Fruit fly (Drosophila melanogaster) whole organism, larva: Measurements from ENCODE around the gene mtgo.
A peak's percentile ranks its signal among the peaks of the same experiment; 100 is the strongest.

Source experiments
- noc ChIP-seq: fragments of 200-800 bp; sonication (Bioruptor generic); optimal IDR thresholded peaks from 3 replicates; lab custom pipeline; 2019; ENCODE audit warnings: missing biosample characterization, mild to moderate bottlenecking, missing genetic modification characterization, moderate library complexity

Gene mtgo

DNA sequence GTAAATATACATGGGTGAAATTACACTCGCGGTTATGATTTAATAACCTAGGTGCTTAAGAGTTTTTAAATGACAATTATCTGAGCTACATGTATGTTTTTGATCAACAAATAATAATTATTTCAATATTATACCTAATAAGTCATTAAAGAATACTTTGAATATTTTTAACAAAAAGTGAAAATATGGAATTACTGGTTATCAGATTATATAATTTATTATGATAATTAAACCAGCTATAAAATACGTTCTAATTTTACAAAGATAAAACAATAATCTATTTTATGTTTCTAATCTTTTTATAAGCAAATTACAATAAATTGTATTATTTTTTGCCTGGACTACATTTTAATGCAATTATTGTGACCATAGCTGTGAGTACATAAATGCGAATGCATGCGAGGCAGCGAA, 7.8 kb upstream of the mtgo start:
- TF ChIP-seq noc, result no peak

DNA sequence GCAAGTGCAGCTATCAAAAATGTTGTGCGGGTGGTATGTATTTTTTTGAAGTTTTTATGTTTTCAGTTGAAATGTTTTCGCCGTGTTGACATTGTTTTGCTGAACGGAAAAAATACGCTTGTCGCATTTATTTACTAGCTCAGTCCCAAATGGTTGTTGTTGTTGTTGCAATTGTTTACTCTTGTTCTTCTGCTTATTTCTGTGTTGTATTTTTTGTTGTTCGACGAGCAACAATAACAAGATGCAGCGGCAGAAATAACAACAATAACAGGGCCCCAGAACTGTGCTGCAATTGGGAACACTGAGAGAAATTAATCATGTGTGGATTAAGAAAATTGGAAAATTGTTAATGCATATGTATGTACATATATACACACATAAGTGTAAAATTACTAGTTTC, 6.7 kb upstream of the mtgo start:
- TF ChIP-seq noc, result no peak

DNA sequence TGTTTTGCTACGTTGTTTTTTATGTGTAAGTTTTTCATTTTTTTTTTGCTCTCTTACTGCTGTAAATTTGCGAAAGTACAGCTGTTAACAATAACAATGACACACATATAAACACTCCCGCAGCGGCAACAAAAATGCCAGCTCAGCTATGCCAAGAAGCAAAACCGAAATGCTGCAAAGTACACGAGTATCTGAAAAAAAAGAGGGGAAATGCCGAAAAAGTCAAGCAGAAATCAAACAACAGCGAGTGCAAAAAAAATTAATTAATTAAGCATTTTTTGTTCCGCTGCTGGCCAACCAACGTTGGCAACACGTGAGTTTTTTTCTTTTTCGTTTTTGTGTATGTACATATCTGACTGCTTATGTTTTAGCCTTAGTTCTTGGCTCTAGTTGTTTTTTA, 5.9 kb upstream of the mtgo start:
- TF ChIP-seq noc, result no peak

DNA sequence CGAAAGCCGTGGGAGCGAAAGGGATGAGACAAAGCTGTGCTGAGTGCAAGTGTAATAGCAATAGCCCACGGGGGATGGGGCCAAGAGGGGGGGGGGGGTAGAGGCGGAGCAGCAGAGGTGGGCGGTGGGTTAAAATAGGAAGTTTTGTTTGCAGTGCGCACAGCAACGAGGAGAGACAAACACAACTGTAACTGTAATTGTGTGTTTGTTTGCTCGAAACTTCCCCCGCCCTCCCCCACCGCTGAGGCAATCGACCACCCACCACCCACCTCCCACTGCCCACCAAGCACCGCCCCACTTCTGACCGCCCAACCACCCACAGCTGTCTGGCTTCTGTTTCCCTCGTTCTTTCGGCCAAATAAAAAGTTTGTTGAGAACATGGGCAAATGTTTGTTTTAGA, 4.0 kb upstream of the mtgo start:
- TF ChIP-seq noc, result no peak

DNA sequence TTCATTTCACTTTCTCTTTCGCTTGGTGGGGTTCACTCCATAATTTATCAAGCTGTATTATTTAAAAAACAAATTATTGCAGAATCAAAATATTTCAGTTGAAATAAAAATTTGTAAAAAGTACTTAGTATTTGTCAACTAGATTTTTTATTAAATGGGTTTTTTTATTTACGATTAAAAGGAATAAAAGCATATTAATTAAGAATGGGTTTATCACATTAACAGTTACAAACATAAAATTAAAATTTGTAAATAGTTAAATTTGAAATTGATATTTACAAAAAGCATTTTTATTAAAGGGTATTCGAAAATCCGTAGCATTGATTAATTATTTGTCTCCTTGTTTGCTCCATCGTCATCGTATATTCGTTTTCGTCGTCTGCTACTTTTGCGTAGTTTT, 3.5 kb upstream of the mtgo start:
- TF ChIP-seq noc, result no peak

DNA sequence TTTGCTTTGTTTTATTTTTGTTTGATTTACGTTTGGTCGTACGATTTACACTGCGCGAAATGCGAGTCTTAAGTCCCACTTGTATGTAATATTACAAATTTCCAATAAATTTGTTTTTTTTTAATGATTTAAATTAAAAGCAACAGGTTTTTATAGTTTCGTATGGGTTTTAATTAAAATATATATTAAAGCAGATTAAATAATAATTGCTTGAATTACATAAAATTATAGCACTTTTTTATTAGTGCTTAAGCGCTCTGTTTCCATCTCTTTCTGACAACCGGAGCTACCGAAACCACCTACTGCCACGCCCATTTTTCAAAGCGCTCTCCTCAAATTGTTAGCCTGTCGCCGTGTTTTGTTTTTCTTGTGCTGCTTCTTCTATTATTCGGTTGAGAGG, 3.1 kb upstream of the mtgo start:
- TF ChIP-seq noc, result no peak

DNA sequence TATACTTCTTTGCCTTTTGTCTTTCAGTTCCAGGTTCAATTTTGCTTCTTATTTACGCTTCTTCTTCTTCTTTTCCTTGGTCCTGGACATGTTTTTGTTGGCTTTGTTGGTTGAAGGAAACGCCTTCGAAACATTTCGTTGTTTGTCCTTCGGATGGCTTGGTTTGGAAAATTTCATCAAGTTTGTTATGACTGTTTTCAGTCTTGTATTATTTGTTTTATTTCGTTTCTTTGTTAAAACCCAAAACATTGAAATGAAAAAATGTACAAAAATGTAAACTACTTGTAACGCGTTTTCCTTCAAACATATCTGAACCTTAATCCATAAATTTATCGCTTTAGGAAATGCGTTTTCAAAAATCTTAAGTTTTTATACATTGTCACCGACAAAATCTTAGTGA, 2.6 kb upstream of the mtgo start, which contains the start of gene CG31816:
Gene CG31816, plus strand, starts transcription at position 301 of the 400 bp plus-strand sequence.
- no peak for TF ChIP-seq noc

DNA sequence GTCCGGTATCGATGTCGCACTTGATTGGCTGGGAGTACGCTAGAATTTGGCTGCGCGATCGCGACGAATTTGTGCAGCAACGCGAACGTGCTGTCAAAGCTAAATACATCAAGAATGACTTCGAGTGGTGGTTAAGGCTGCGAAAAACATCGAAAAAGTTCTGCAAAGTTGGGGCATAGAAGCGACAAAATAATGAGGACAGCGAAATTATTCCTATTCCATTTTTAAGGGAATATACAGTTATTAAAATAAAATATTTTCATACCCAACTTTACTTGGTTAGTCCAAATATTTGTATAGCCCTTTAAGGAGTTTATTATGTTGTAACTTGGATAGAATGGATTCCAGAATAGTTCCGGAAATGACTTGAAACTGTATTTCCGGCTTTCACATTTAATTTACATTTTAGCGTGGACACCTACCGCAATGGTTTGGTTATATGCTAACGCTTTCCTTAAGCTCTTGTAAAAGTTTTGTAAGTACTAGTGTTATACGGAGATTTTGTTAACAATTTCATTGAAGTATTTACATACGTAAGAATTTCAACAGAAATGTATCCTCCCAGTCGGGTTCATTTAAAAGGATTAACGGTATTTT, 1.7 kb upstream of the mtgo start:
- TF ChIP-seq noc, result no peak

DNA sequence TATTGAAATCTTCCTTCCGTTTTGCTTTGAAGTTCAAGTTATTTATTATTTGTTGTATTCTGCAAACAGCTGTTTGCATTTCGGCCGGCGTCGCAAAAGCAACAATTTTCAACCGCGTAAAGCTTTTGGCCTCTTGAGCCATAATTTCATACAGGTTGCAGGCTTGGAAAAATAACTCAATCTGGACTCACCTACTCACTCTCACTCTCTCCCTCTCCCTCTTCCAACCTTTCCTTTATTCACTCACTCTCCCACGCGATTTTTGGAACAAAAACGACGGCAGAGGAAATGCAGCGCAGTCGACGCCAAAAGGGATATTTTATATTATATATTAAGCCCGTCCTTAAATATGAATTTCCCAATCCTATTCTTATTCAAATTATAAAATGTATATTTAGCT, 922 bp upstream of the mtgo start:
- no peak for TF ChIP-seq noc

DNA sequence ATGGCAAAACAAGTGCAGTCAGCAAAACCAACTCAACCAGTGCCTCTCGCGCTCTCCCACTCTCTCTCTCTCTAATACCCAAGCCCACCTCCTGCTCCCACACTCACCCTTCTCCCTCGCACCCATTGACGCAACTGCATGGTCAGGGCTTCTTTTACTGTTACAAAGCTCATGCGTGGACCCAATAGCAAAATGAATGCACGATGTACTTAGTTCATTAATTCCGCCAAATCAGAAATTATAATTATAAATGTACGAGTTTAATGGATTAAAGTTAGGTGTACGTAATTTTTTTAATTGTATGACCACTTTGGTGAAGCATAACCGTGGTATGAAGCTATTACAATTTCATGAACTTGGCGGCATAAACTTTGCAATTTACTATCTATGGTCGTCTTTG, 956 bp downstream of the mtgo start:
- TF ChIP-seq noc, result peak; percentile 30

DNA sequence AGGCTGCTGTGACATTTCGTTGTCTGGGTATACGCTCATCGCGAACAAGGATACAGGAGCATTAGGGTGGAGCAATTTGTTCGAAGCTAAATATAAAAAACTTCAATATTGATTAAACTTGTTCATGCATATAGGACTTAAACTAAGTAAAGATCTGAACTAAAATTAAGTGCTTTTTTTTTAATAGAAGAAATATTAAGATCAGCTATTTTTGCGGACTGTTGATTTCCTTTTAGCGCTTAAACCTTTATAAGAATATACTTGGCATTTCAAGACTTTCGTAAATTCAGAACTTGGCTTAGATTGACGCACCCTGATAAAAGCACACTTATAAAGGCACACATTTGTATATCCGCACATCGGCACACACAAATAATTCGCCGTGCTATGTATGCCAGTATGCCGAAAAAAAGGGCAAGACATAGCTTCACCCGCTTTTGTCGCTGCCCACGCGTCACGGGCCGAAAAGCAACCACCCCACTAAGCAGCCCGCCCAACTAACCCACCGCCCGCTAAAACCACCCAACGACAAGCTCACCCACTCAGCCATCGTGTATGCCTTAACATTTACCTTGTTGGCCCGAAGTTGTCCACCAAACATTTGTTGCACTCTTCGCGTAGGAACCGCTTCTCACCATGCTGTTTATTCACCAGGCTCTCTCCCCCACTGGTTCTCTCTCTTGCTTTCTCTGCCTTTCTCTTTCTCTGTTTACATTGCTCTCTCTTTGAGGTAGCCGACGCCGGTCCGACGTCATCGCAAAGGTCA, 3.0 kb downstream of the mtgo start:
- peak; percentile 53 for TF ChIP-seq noc

DNA sequence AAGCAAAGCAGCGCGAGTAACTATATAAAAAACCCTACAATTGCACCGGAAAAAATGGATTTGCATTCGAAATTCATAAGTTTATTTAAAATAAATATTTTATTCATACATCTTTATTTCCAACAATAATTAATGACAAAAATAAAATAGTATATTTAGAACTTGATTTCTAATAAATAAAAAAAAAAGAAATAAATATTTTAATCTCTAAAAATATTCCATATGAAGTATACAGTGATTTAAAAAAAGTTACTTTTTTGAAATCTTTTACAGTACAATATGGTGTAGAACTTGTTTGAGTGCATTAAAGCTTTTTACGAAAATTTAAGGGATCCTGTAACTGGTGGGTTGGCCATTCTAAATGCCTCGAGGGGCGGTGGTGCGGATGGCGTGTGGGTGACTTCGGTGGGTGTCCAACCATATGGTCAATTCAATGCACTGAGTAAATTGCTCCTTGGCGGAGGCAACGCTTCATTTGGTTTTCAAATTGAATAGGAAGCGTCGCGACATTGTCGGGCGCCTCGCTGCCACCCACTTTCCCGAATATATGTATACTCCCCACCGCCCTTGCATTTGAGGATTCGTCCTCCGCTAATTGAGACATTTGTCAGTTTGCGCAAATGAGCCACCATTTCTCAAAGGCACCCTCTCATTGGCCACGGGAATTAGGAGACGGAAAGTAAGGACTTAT, 3.7 kb downstream of the mtgo start:
- TF ChIP-seq noc, result no peak

DNA sequence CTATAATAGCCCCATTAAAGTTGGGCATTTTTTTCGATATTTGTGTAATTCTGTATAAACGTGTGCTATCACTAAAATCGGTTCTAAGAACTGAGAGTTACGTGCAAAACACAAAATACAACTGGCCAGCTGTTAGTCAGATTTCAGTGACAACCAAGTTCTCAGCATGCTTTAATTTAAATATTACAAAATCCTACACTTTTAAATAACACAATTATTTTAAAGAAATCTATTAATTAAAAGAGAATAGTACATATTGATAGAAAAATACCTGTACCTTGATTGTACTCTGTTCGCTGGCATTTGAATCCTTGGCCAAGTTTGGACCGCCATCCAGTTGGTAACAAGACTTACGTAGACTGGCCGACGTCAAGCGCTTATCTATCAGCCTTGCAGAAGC, 5.0 kb downstream of the mtgo start, which contains the start of gene CG5968:
Gene CG5968, minus strand, starts transcription at position 101 of the 400 bp plus-strand sequence.
- TF ChIP-seq noc, result no peak

DNA sequence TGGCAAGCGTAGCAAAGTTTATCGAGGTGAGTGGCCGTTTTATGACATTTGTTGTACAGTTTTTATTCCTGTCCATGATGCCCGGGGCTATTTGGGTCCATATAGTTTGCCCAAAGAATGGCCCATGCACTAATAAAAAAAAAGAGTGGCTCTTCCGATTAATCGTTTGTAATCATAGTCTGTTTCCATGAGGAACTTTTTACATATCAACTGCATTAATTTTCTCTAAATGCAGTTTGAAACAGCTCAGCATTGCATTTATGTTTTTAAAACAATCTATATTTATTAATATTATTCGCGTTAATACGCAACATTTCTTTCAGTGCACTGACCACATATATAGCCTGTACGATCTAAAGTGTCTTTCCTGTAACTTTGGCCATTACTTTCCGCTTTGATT, 15.1 kb downstream of the mtgo start:
- no peak for TF ChIP-seq noc

DNA sequence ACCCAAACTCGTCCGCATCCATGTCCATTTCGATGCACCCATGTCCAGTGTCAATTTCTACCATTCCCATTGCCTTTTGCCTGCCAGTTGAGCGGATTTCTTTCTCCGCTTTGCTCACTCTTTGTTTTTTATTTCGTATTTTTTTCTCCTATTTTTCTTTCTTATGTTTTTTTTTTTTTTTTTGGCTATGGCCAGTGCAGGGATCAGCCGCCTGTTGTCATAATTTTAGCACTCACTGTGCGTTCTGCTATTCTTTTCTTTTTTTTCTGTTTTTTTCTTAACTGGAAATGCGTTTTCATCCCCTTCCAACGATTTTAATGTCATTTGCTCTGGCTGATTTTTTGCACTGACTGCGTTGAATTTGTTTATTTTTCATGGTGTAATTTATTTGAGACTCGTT, 17.6 kb downstream of the mtgo start:
- no peak for TF ChIP-seq noc

DNA sequence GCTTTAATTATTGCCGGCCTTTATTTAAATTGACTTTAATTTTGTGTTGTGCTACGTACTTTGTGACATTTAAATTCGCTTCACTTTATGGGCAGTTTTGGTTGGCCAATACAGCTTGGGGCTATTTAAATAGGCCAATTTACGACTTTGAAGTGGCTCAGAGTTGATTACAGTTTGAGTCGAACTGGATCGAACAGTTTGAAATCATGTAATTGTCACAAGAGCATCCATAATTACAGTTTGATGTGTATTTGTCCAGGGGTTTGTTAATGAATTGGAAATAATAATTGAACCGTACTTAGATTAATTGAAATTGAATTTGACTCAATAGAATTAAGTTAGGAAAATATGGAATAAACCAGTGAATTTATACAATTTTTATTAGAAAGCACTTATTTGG, 37.9 kb downstream of the mtgo start:
- TF ChIP-seq noc, result no peak

DNA sequence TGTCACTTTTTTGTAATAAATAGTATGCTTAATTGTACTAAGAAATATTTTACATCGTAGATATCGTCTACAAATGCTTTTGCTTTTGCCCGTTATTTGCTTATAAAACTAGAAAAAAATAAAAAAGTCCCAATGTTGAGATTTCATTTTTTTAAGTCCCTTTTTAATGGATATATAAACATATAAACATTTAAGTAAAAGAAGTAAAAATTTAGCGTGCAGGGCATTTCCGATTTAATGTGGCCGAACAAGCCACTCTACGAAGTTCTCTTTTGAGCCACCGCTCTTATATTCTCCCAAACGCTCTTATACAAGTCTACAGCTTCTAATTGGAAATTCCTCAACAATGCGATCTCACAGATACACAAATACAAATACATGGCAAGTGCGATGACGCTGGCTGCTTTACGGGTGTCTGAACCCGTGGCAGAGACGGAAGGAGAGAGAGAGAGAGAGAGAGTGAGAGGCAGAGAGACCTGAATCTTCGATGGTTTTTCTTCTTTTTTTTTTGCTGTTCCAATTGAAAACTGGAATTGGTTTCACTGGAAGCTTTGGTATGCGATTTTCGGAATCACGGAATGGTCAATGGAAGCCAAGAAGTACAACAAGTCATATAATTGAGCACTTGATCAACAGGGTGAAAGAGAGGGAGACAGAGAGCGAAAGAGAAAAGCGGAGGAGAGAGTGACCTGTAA, 43.0 kb downstream of the mtgo start:
- TF ChIP-seq noc, result no peak
